Fruit fly (Drosophila melanogaster) whole organism, adult: ENCODE data around the gene Polr3H.

Experiments
- CG12768 ChIP-seq: fragments of 200-800 bp; sonication (Bioruptor generic); optimal IDR thresholded peaks from 2 replicates; lab custom pipeline; 2017; ENCODE audit warnings: missing biosample characterization, missing genetic modification characterization, mild to moderate bottlenecking, moderate library complexity, missing genetic modification reagents
- CG5204 ChIP-seq: fragments of 200-800 bp; sonication (Bioruptor generic); optimal IDR thresholded peaks from 2 replicates; lab custom pipeline; 2016; ENCODE audit warnings: missing biosample characterization, missing genetic modification characterization
- CG7101 ChIP-seq: fragments of 200-800 bp; sonication (Bioruptor generic); optimal IDR thresholded peaks from 2 replicates; lab custom pipeline; 2018; ENCODE audit warnings: missing biosample characterization, mild to moderate bottlenecking, missing genetic modification characterization, moderate library complexity
- Crg-1 ChIP-seq: fragments of 200-800 bp; sonication (Bioruptor generic); optimal IDR thresholded peaks from 2 replicates; lab custom pipeline; 2016; ENCODE audit warnings: missing biosample characterization, missing genetic modification characterization
- Hr96 ChIP-seq: fragments of 200-800 bp; sonication (Bioruptor generic); optimal IDR thresholded peaks from 2 replicates; lab custom pipeline; 2016; ENCODE audit warnings: missing biosample characterization, missing genetic modification characterization
- Mnt ChIP-seq: fragments of 200-800 bp; sonication (Bioruptor generic); optimal IDR thresholded peaks from 2 replicates; lab custom pipeline; 2016; ENCODE audit warnings: missing biosample characterization, mild to moderate bottlenecking, missing genetic modification characterization
- cic ChIP-seq: fragments of 200-800 bp; sonication (Bioruptor generic); optimal IDR thresholded peaks from 2 replicates; lab custom pipeline; 2017; ENCODE audit warnings: missing biosample characterization, mild to moderate bottlenecking, missing genetic modification characterization, moderate library complexity
- kay ChIP-seq: fragments of 200-800 bp; sonication (Bioruptor generic); peaks from one replicate; lab custom pipeline; 2016; ENCODE audit warnings: missing biosample characterization, missing genetic modification characterization, borderline replicate concordance
- ovo ChIP-seq: fragments of 200-800 bp; sonication (Bioruptor generic); optimal IDR thresholded peaks from 2 replicates; lab custom pipeline; 2016; ENCODE audit warnings: missing biosample characterization, missing genetic modification characterization
- pad ChIP-seq: fragments of 200-800 bp; sonication (Bioruptor generic); optimal IDR thresholded peaks from 3 replicates; lab custom pipeline; 2017; ENCODE audit warnings: missing biosample characterization, missing genetic modification characterization, mild to moderate bottlenecking, moderate library complexity, missing genetic modification reagents
- tj ChIP-seq: fragments of 200-800 bp; sonication (Bioruptor generic); optimal IDR thresholded peaks from 3 replicates; lab custom pipeline; 2017; ENCODE audit warnings: missing biosample characterization, mild to moderate bottlenecking, missing genetic modification characterization, moderate library complexity

dm6 chr3L:11630684-11631083 lies 17.9 kb upstream of the Polr3H start:
- TF ChIP-seq CG5204 (GFP tag; lab: Kevin White, UChicago), result no peak
- TF ChIP-seq CG7101 (tag; lab: Kevin White, UChicago), result peak; percentile 5
- TF ChIP-seq kay, result peak; percentile 70
- no peak for TF ChIP-seq tj (GFP tag; lab: Kevin White, UChicago)
- TF ChIP-seq Hr96 (GFP tag; lab: Kevin White, UChicago), result no peak
- no peak for TF ChIP-seq ovo (GFP tag; lab: Kevin White, UChicago)
- TF ChIP-seq cic (GFP tag; lab: Kevin White, UChicago), result no peak
- no peak for TF ChIP-seq Crg-1 (GFP tag; lab: Kevin White, UChicago)
- TF ChIP-seq Mnt (GFP tag; lab: Kevin White, UChicago), result peak; percentile 13
- TF ChIP-seq pad (GFP tag; lab: Kevin White, UChicago), result no peak
- TF ChIP-seq CG12768 (GFP tag; lab: Kevin White, UChicago), result no peak
